Fruit fly (Drosophila melanogaster) S2 (cell line): ENCODE measurements around the gene Qsox3.

Experiments
- CG8478 ChIP-seq: fragments of >200 bp; optimal IDR thresholded peaks from 2 replicates; lab custom pipeline; 2018
- CTCF ChIP-seq, 2 experiments: fragments of >200 bp; optimal IDR thresholded peaks; 2 replicates each; lab custom pipeline; 2018

- no peak for TF ChIP-seq CG8478 (lab: Kevin White, UChicago)
- no peak for TF ChIP-seq CTCF (optimal IDR thresholded peaks at IDR 0.05; lab: Kevin White, UChicago)
Observed at dm6 chr3R:21913447-21913846, 1.8 kb downstream of the Qsox3 start, which contains the start of gene Qsox2.
